Worm (Caenorhabditis elegans) whole organism, L3 larva: ENCODE results near the gene gcy-6.

Experiments
- R02D3.7 ChIP-seq: fragments of 150-350 bp; optimal IDR thresholded peaks from 2 replicates; lab custom pipeline; 2014; ENCODE audit warnings: missing biosample characterization, missing genetic modification characterization
- aly-2 ChIP-seq: fragments of 150-350 bp; optimal IDR thresholded peaks from 2 replicates; lab custom pipeline; 2014; ENCODE audit warnings: missing biosample characterization, missing genetic modification characterization
- ama-1 ChIP-seq: fragments of 150-350 bp; optimal IDR thresholded peaks from 2 replicates; lab custom pipeline; 2018
- ceh-28 ChIP-seq: fragments of 150-350 bp; optimal IDR thresholded peaks from 2 replicates; lab custom pipeline; 2014; ENCODE audit warnings: missing biosample characterization, missing genetic modification reagents, missing genetic modification characterization
- ceh-9 ChIP-seq: sonication (generic microtip); optimal IDR thresholded peaks from 2 replicates; lab custom pipeline; 2018; ENCODE audit warnings: missing biosample characterization, missing genetic modification characterization
- daf-12 ChIP-seq: fragments of 150-350 bp; optimal IDR thresholded peaks from 2 replicates; lab custom pipeline; 2014; ENCODE audit warnings: missing biosample characterization, missing genetic modification reagents, missing genetic modification characterization
- egl-27 ChIP-seq: sonication (generic microtip); optimal IDR thresholded peaks from 4 replicates; lab custom pipeline; 2017; ENCODE audit warnings: missing biosample characterization, missing genetic modification reagents, missing genetic modification characterization
- egl-5 ChIP-seq: fragments of 150-350 bp; optimal IDR thresholded peaks from 2 replicates; lab custom pipeline; 2017; ENCODE audit warnings: missing biosample characterization, missing genetic modification reagents, missing genetic modification characterization, inconsistent platforms
- elt-1 ChIP-seq: fragments of 150-350 bp; optimal IDR thresholded peaks from 2 replicates; lab custom pipeline; 2014; ENCODE audit warnings: missing biosample characterization, missing genetic modification characterization
- elt-2 ChIP-seq: sonication (generic microtip); optimal IDR thresholded peaks from 2 replicates; lab custom pipeline; 2016; ENCODE audit warnings: missing genetic modification reagents, mild to moderate bottlenecking, missing genetic modification characterization, missing compliant biosample characterization
- fkh-10 ChIP-seq: sonication (generic microtip); optimal IDR thresholded peaks from 2 replicates; lab custom pipeline; 2017; ENCODE audit warnings: missing biosample characterization, missing genetic modification reagents, missing genetic modification characterization
- fkh-2 ChIP-seq: fragments of 150-350 bp; optimal IDR thresholded peaks from 2 replicates; lab custom pipeline; 2014; ENCODE audit warnings: missing biosample characterization, missing genetic modification reagents, missing genetic modification characterization
- fos-1 ChIP-seq: fragments of 150-350 bp; optimal IDR thresholded peaks from 2 replicates; lab custom pipeline; 2014; ENCODE audit warnings: missing biosample characterization, missing genetic modification characterization
- hmg-11 ChIP-seq: sonication (generic microtip); optimal IDR thresholded peaks from 2 replicates; lab custom pipeline; 2016; ENCODE audit warnings: missing genetic modification characterization, missing compliant biosample characterization
- jun-1 ChIP-seq: fragments of 150-350 bp; optimal IDR thresholded peaks from 2 replicates; lab custom pipeline; 2014; ENCODE audit warnings: missing biosample characterization, missing genetic modification reagents, missing genetic modification characterization
- lin-39 ChIP-seq: fragments of 150-350 bp; optimal IDR thresholded peaks from 2 replicates; lab custom pipeline; 2018; ENCODE audit warnings: missing biosample characterization, missing genetic modification reagents, missing genetic modification characterization
- mdl-1 ChIP-seq: fragments of 150-350 bp; optimal IDR thresholded peaks from 2 replicates; lab custom pipeline; 2014; ENCODE audit warnings: missing biosample characterization, missing genetic modification characterization
- nfya-1 ChIP-seq: sonication (generic microtip); optimal IDR thresholded peaks from 2 replicates; lab custom pipeline; 2017; ENCODE audit warnings: missing genetic modification characterization, mild to moderate bottlenecking, missing compliant biosample characterization, antibody characterized with exemption, moderate library complexity; ENCODE audit not compliant: insufficient read depth
- nhr-11 ChIP-seq: fragments of 150-350 bp; optimal IDR thresholded peaks from 2 replicates; lab custom pipeline; 2014; ENCODE audit warnings: missing biosample characterization, missing genetic modification characterization
- nhr-67 ChIP-seq: fragments of 150-350 bp; optimal IDR thresholded peaks from 2 replicates; lab custom pipeline; 2014; ENCODE audit warnings: missing biosample characterization, missing genetic modification characterization
- nhr-77 ChIP-seq: fragments of 150-350 bp; optimal IDR thresholded peaks from 2 replicates; lab custom pipeline; 2014; ENCODE audit warnings: missing biosample characterization, missing genetic modification characterization
- pha-4 ChIP-seq: fragments of 150-350 bp; optimal IDR thresholded peaks from 2 replicates; lab custom pipeline; 2014; ENCODE audit warnings: missing biosample characterization, missing genetic modification reagents, missing genetic modification characterization
- pqm-1 ChIP-seq: fragments of 150-350 bp; optimal IDR thresholded peaks from 2 replicates; lab custom pipeline; 2017; ENCODE audit warnings: missing biosample characterization, missing genetic modification characterization, inconsistent platforms
- sea-2 ChIP-seq: fragments of 150-350 bp; sonication (generic microtip); optimal IDR thresholded peaks from 4 replicates; lab custom pipeline; 2014; ENCODE audit warnings: missing biosample characterization, missing genetic modification reagents, missing genetic modification characterization
- skn-1 ChIP-seq: fragments of 150-350 bp; optimal IDR thresholded peaks from 2 replicates; lab custom pipeline; 2014; ENCODE audit warnings: missing biosample characterization, missing genetic modification characterization
- snpc-4 ChIP-seq: fragments of 150-350 bp; optimal IDR thresholded peaks from 2 replicates; lab custom pipeline; 2014; ENCODE audit warnings: missing biosample characterization, missing genetic modification characterization
- unc-62 ChIP-seq: fragments of 150-350 bp; sonication (generic microtip); optimal IDR thresholded peaks from 4 replicates; lab custom pipeline; 2014; ENCODE audit warnings: missing biosample characterization, missing genetic modification reagents, missing genetic modification characterization
- zag-1 ChIP-seq: fragments of 150-350 bp; optimal IDR thresholded peaks from 2 replicates; lab custom pipeline; 2014; ENCODE audit warnings: missing biosample characterization, missing genetic modification characterization
- ztf-11 ChIP-seq: fragments of 150-350 bp; optimal IDR thresholded peaks from 2 replicates; lab custom pipeline; 2014; ENCODE audit warnings: missing biosample characterization, missing genetic modification characterization

The gcy-6 gene

DNA sequence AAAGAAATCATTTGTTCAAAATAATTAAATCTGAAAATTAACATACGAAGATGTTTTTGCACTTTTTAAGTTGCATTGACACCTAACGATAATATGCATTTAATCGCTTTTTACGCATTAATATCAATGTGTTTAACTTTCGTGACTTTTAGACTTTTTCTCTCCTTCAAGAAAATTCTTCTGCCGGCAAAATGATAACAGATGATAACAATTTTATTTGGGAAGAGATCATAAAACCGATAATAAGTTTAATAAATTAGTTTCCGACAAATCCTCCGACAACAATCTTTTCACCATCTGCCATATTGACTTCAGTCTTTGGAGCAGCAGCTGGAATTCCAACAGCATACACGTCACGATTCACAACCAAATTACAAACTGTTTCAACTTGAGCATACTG, 33.7 kb downstream of the gcy-6 start:
- TF ChIP-seq pha-4 (tag; lab: Kevin White, UChicago) (peak; percentile 34), unc-62 (GFP tag; lab: Kevin White, UChicago) (no peak), R02D3.7 (no peak), ama-1 (lab: Kevin White, UChicago) (no peak), aly-2 (tag; lab: Kevin White, UChicago) (no peak), fos-1 (peak; percentile 23), mdl-1 (tag; lab: Kevin White, UChicago) (no peak), jun-1 (tag; lab: Kevin White, UChicago) (peak; percentile 37), ceh-9 (tag; lab: Kevin White, UChicago) (no peak), nhr-77 (tag; lab: Kevin White, UChicago) (no peak), pqm-1 (peak; percentile 85), elt-2 (tag; lab: Kevin White, UChicago) (peak; percentile 89)

DNA sequence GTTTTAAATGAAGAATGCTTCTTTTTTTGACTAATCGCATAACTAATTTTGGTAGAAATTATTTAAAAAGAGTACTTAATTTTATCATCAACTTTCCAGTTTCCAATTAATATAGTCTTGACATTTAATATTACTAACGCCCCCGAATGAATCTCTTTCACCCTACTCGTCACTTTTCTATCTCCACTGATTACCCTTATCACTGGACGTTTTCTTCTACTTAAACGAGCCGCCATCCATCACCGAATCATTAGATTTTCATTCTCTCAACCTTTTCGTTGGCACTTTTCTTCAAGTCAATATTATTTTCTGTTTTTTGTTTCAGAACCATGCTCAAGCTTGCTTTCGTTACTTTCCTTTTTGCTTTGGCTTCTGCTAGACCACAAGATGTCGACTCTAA, 36.3 kb downstream of the gcy-6 start, which contains the start of gene lys-1:
lys-1 (plus strand) TSS at position 326 of the 400 bp plus-strand sequence.
- no peak for TF ChIP-seq nhr-67
- peak; percentile 83 for TF ChIP-seq pqm-1
- TF ChIP-seq elt-2 (tag; lab: Kevin White, UChicago): peak; percentile 87

DNA sequence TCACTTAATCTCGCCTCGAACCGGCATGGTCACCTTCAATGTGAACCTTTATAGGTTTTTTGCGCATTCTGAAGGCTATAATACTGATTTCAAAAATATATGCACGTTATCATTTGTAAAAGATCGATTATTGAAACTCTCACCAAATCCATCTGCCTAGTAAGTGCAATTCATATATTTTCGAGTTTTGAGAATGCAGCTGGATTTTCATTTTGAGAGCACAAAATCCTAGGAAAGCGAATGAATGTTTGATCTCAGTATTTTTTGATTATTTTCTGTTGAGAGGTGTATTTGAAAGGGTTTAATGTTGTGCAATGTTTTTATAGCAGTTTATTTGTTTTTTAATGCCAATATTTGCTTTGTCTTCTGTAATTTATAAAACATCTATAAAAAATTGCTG, 37.8 kb downstream of the gcy-6 start:
- TF ChIP-seq egl-27 (no peak), elt-1 (no peak), skn-1 (tag; lab: Kevin White, UChicago) (no peak), egl-5 (tag; lab: Kevin White, UChicago) (no peak), ceh-9 (tag; lab: Kevin White, UChicago) (no peak), ama-1 (lab: Kevin White, UChicago) (no peak), nhr-67 (no peak), sea-2 (no peak), zag-1 (tag; lab: Kevin White, UChicago) (no peak), nhr-77 (tag; lab: Kevin White, UChicago) (no peak), R02D3.7 (no peak), nfya-1 (no peak), fkh-2 (no peak), fkh-10 (GFP tag; lab: Kevin White, UChicago) (no peak), ztf-11 (tag; lab: Kevin White, UChicago) (no peak)
- TF ChIP-seq, all 47 proteins: peak for 0

DNA sequence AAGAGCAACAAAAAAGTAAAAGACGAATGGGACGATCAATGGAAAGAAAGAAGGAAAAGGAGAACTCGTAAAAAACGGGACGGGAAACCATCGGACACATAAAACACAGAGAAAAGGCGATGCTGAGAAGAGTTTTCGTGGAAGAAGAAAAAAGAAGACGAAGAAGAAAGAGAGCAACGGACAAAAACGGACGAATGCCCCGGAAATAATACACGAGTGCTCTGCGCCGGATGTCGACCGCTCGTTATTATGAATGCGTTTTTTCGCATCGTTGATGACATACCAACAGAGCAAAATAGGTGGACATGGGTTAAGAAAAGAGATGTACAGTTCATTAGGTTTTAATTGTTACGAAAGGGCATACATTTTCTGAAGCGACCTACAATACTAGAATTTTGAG, 38.2 kb downstream of the gcy-6 start, which contains the start of gene Y22F5A.11:
Y22F5A.11 (minus strand) TSS at position 28 of the 400 bp plus-strand sequence.
- TF ChIP-seq egl-5 (tag; lab: Kevin White, UChicago) (peak; percentile 46), fkh-2 (no peak), nhr-67 (no peak), snpc-4 (tag; lab: Kevin White, UChicago) (peak; percentile 68), pha-4 (tag; lab: Kevin White, UChicago) (no peak), fos-1 (no peak), lin-39 (peak; percentile 42), nfya-1 (peak; percentile 20), hmg-11 (tag; lab: Kevin White, UChicago) (peak; percentile 4), daf-12 (tag; lab: Kevin White, UChicago) (no peak), jun-1 (tag; lab: Kevin White, UChicago) (no peak)

DNA sequence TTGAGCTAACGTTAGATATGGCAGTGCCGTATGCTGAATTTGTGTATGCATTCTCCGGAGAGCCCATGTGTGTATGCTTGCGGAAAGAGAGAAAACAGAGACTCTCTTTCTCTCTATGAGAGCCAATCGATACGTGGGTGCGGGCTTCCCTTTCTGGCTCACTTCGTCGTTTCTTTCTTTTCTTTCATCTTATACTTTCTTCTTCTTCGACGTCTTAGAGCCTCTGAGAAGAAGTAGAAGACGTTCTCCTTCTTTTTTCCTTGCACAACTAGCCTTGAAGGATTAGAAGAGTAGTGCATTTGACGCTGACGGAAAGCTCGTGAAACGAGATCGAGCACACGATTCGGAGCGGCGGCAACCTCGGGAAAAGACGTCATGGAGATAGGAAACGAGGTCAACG, 40.0 kb downstream of the gcy-6 start:
- TF ChIP-seq fkh-10 (GFP tag; lab: Kevin White, UChicago) (peak; percentile 85), unc-62 (GFP tag; lab: Kevin White, UChicago) (peak; percentile 81), zag-1 (tag; lab: Kevin White, UChicago) (no peak), nfya-1 (peak; percentile 77), sea-2 (peak; percentile 64), elt-1 (peak; percentile 67), nhr-11 (peak; percentile 46), hmg-11 (tag; lab: Kevin White, UChicago) (peak; percentile 76), egl-5 (tag; lab: Kevin White, UChicago) (no peak), ceh-28 (peak; percentile 56), snpc-4 (tag; lab: Kevin White, UChicago) (peak; percentile 55), lin-39 (no peak)

DNA sequence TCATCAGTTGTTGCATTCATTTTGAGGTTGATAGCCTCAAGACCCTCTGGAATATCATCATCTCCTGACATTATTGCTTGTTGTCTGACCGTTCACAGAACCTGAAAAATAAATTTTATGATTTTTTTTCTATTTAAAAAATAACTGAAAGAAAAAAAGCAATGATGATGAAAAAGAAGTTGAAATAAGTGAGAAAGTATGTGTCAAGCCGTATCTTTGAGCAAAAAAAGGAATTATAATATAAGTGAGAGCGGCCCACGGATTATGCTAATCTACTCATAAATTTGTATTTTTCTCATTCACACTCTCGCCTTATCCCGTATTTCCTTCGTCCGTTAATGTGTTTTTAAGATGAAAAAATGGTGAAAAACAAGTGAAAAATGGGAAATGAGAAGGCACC, 43.6 kb downstream of the gcy-6 start, which contains the start of gene ric-4:
ric-4 (minus strand) TSS at position 101 of the 400 bp plus-strand sequence.
- TF ChIP-seq hmg-11 (tag; lab: Kevin White, UChicago): no peak
- no peak for TF ChIP-seq snpc-4 (tag; lab: Kevin White, UChicago)

DNA sequence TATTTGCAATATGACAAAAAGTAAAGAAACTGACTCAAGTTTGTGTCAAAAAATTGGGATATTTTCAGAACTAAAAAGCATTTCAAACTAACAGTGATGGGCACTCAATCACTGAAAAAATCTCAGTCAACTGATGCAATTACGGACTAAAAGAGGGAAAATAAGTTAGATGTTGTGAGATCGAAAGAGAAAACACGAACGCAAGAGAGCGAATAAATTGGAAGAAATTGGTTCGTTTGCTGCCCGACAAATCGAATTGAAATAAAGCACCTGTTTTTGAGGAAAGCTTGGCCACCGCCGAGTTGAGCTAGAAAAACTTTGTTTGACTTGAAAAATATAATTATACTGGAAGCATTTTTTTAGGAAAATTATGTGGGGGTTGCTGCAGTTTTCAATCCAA, 47.8 kb downstream of the gcy-6 start:
- no peak for TF ChIP-seq aly-2 (tag; lab: Kevin White, UChicago)
